Worm (Caenorhabditis elegans) whole organism, L3 larva: ENCODE measurements around the gene hrpk-2.

ENCODE experiments used
- R02D3.7 ChIP-seq: fragments of 150-350 bp; optimal IDR thresholded peaks from 2 replicates; lab custom pipeline; 2014; ENCODE audit warnings: missing biosample characterization, missing genetic modification characterization
- ZK546.5 ChIP-seq: sonication (generic microtip); optimal IDR thresholded peaks from 2 replicates; lab custom pipeline; 2017; ENCODE audit warnings: missing biosample characterization, missing genetic modification characterization
- aly-2 ChIP-seq: fragments of 150-350 bp; optimal IDR thresholded peaks from 2 replicates; lab custom pipeline; 2014; ENCODE audit warnings: missing biosample characterization, missing genetic modification characterization
- ama-1 ChIP-seq: fragments of 150-350 bp; optimal IDR thresholded peaks from 2 replicates; lab custom pipeline; 2018
- ceh-16 ChIP-seq: sonication (generic microtip); optimal IDR thresholded peaks from 2 replicates; lab custom pipeline; 2017; ENCODE audit warnings: missing biosample characterization, missing genetic modification characterization
- ceh-28 ChIP-seq: fragments of 150-350 bp; optimal IDR thresholded peaks from 2 replicates; lab custom pipeline; 2014; ENCODE audit warnings: missing biosample characterization, missing genetic modification reagents, missing genetic modification characterization
- ceh-82 ChIP-seq: fragments of 150-350 bp; optimal IDR thresholded peaks from 2 replicates; lab custom pipeline; 2014; ENCODE audit warnings: missing biosample characterization, missing genetic modification characterization
- ceh-9 ChIP-seq: sonication (generic microtip); optimal IDR thresholded peaks from 2 replicates; lab custom pipeline; 2018; ENCODE audit warnings: missing biosample characterization, missing genetic modification characterization
- daf-12 ChIP-seq: fragments of 150-350 bp; optimal IDR thresholded peaks from 2 replicates; lab custom pipeline; 2014; ENCODE audit warnings: missing biosample characterization, missing genetic modification reagents, missing genetic modification characterization
- egl-27 ChIP-seq: sonication (generic microtip); optimal IDR thresholded peaks from 4 replicates; lab custom pipeline; 2017; ENCODE audit warnings: missing biosample characterization, missing genetic modification reagents, missing genetic modification characterization
- egl-5 ChIP-seq: fragments of 150-350 bp; optimal IDR thresholded peaks from 2 replicates; lab custom pipeline; 2017; ENCODE audit warnings: missing biosample characterization, missing genetic modification reagents, missing genetic modification characterization, inconsistent platforms
- elt-1 ChIP-seq: fragments of 150-350 bp; optimal IDR thresholded peaks from 2 replicates; lab custom pipeline; 2014; ENCODE audit warnings: missing biosample characterization, missing genetic modification characterization
- elt-2 ChIP-seq: sonication (generic microtip); optimal IDR thresholded peaks from 2 replicates; lab custom pipeline; 2016; ENCODE audit warnings: missing genetic modification reagents, mild to moderate bottlenecking, missing genetic modification characterization, missing compliant biosample characterization
- elt-3 ChIP-seq, 3 experiments: fragments of 150-350 bp in 1 of 3; sonication (generic microtip) in 2 of 3; optimal IDR thresholded peaks; 2 replicates in 2 of 3; 4 replicates in 1 of 3; lab custom pipeline; 2014 to 2017; ENCODE audit warnings: missing biosample characterization in 3 of 3, missing genetic modification characterization in 3 of 3
- eor-1 ChIP-seq, 2 experiments: fragments of 150-350 bp; optimal IDR thresholded peaks; 2 replicates each; lab custom pipeline; 2014 to 2018; ENCODE audit warnings: missing biosample characterization in 2 of 2, missing genetic modification characterization in 2 of 2
- fkh-10 ChIP-seq: sonication (generic microtip); optimal IDR thresholded peaks from 2 replicates; lab custom pipeline; 2017; ENCODE audit warnings: missing biosample characterization, missing genetic modification reagents, missing genetic modification characterization
- fkh-2 ChIP-seq: fragments of 150-350 bp; optimal IDR thresholded peaks from 2 replicates; lab custom pipeline; 2014; ENCODE audit warnings: missing biosample characterization, missing genetic modification reagents, missing genetic modification characterization
- fos-1 ChIP-seq: fragments of 150-350 bp; optimal IDR thresholded peaks from 2 replicates; lab custom pipeline; 2014; ENCODE audit warnings: missing biosample characterization, missing genetic modification characterization
- hmg-11 ChIP-seq: sonication (generic microtip); optimal IDR thresholded peaks from 2 replicates; lab custom pipeline; 2016; ENCODE audit warnings: missing genetic modification characterization, missing compliant biosample characterization
- jun-1 ChIP-seq: fragments of 150-350 bp; optimal IDR thresholded peaks from 2 replicates; lab custom pipeline; 2014; ENCODE audit warnings: missing biosample characterization, missing genetic modification reagents, missing genetic modification characterization
- lin-15B ChIP-seq: fragments of 150-350 bp; optimal IDR thresholded peaks from 2 replicates; lab custom pipeline; 2014; ENCODE audit warnings: missing biosample characterization, missing genetic modification characterization
- lin-39 ChIP-seq: fragments of 150-350 bp; optimal IDR thresholded peaks from 2 replicates; lab custom pipeline; 2018; ENCODE audit warnings: missing biosample characterization, missing genetic modification reagents, missing genetic modification characterization
- lsy-12 ChIP-seq: sonication (generic microtip); optimal IDR thresholded peaks from 2 replicates; lab custom pipeline; 2016; ENCODE audit warnings: mild to moderate bottlenecking, missing genetic modification characterization, missing compliant biosample characterization
- mdl-1 ChIP-seq: fragments of 150-350 bp; optimal IDR thresholded peaks from 2 replicates; lab custom pipeline; 2014; ENCODE audit warnings: missing biosample characterization, missing genetic modification characterization
- mml-1 ChIP-seq: fragments of 150-350 bp; sonication (generic microtip); optimal IDR thresholded peaks from 3 replicates; lab custom pipeline; 2014; ENCODE audit warnings: missing biosample characterization, missing genetic modification characterization
- nfya-1 ChIP-seq: sonication (generic microtip); optimal IDR thresholded peaks from 2 replicates; lab custom pipeline; 2017; ENCODE audit warnings: missing genetic modification characterization, mild to moderate bottlenecking, missing compliant biosample characterization, antibody characterized with exemption, moderate library complexity; ENCODE audit not compliant: insufficient read depth
- nhr-11 ChIP-seq: fragments of 150-350 bp; optimal IDR thresholded peaks from 2 replicates; lab custom pipeline; 2014; ENCODE audit warnings: missing biosample characterization, missing genetic modification characterization
- nhr-12 ChIP-seq: fragments of 150-350 bp; optimal IDR thresholded peaks from 2 replicates; lab custom pipeline; 2014; ENCODE audit warnings: missing biosample characterization, missing genetic modification characterization
- nhr-23 ChIP-seq: fragments of 150-350 bp; optimal IDR thresholded peaks from 2 replicates; lab custom pipeline; 2014; ENCODE audit warnings: missing biosample characterization, missing genetic modification reagents, missing genetic modification characterization
- nhr-237 ChIP-seq: fragments of 150-350 bp; optimal IDR thresholded peaks from 2 replicates; lab custom pipeline; 2014; ENCODE audit warnings: missing biosample characterization, missing genetic modification characterization
- nhr-25 ChIP-seq: sonication (generic microtip); optimal IDR thresholded peaks from 2 replicates; lab custom pipeline; 2017; ENCODE audit warnings: missing biosample characterization, missing genetic modification characterization
- nhr-28 ChIP-seq: fragments of 150-350 bp; optimal IDR thresholded peaks from 2 replicates; lab custom pipeline; 2014; ENCODE audit warnings: missing biosample characterization, missing genetic modification characterization
- nhr-43 ChIP-seq: sonication (generic microtip); optimal IDR thresholded peaks from 2 replicates; lab custom pipeline; 2016; ENCODE audit warnings: mild to moderate bottlenecking, missing genetic modification characterization, missing compliant biosample characterization; ENCODE audit not compliant: poor library complexity, severe bottlenecking
- nhr-67 ChIP-seq: fragments of 150-350 bp; optimal IDR thresholded peaks from 2 replicates; lab custom pipeline; 2014; ENCODE audit warnings: missing biosample characterization, missing genetic modification characterization
- nhr-76 ChIP-seq: fragments of 150-350 bp; sonication (generic microtip); optimal IDR thresholded peaks from 5 replicates; lab custom pipeline; 2014; ENCODE audit warnings: missing biosample characterization, missing genetic modification characterization
- nhr-77 ChIP-seq: fragments of 150-350 bp; optimal IDR thresholded peaks from 2 replicates; lab custom pipeline; 2014; ENCODE audit warnings: missing biosample characterization, missing genetic modification characterization
- pha-4 ChIP-seq: fragments of 150-350 bp; optimal IDR thresholded peaks from 2 replicates; lab custom pipeline; 2014; ENCODE audit warnings: missing biosample characterization, missing genetic modification reagents, missing genetic modification characterization
- pqm-1 ChIP-seq: fragments of 150-350 bp; optimal IDR thresholded peaks from 2 replicates; lab custom pipeline; 2017; ENCODE audit warnings: missing biosample characterization, missing genetic modification characterization, inconsistent platforms
- sea-2 ChIP-seq: fragments of 150-350 bp; sonication (generic microtip); optimal IDR thresholded peaks from 4 replicates; lab custom pipeline; 2014; ENCODE audit warnings: missing biosample characterization, missing genetic modification reagents, missing genetic modification characterization
- skn-1 ChIP-seq: fragments of 150-350 bp; optimal IDR thresholded peaks from 2 replicates; lab custom pipeline; 2014; ENCODE audit warnings: missing biosample characterization, missing genetic modification characterization
- snpc-4 ChIP-seq: fragments of 150-350 bp; optimal IDR thresholded peaks from 2 replicates; lab custom pipeline; 2014; ENCODE audit warnings: missing biosample characterization, missing genetic modification characterization
- tbx-2 ChIP-seq: sonication (generic microtip); optimal IDR thresholded peaks from 2 replicates; lab custom pipeline; 2016; ENCODE audit warnings: mild to moderate bottlenecking, missing genetic modification characterization, missing compliant biosample characterization
- unc-39 ChIP-seq: sonication (generic microtip); optimal IDR thresholded peaks from 4 replicates; lab custom pipeline; 2017; ENCODE audit warnings: missing biosample characterization, missing genetic modification characterization
- unc-62 ChIP-seq: fragments of 150-350 bp; sonication (generic microtip); optimal IDR thresholded peaks from 4 replicates; lab custom pipeline; 2014; ENCODE audit warnings: missing biosample characterization, missing genetic modification reagents, missing genetic modification characterization
- zag-1 ChIP-seq: fragments of 150-350 bp; optimal IDR thresholded peaks from 2 replicates; lab custom pipeline; 2014; ENCODE audit warnings: missing biosample characterization, missing genetic modification characterization
- ztf-11 ChIP-seq: fragments of 150-350 bp; optimal IDR thresholded peaks from 2 replicates; lab custom pipeline; 2014; ENCODE audit warnings: missing biosample characterization, missing genetic modification characterization
- ztf-4 ChIP-seq: fragments of 150-350 bp; optimal IDR thresholded peaks from 2 replicates; lab custom pipeline; 2014; ENCODE audit warnings: missing biosample characterization, missing genetic modification characterization

Gene hrpk-2

DNA sequence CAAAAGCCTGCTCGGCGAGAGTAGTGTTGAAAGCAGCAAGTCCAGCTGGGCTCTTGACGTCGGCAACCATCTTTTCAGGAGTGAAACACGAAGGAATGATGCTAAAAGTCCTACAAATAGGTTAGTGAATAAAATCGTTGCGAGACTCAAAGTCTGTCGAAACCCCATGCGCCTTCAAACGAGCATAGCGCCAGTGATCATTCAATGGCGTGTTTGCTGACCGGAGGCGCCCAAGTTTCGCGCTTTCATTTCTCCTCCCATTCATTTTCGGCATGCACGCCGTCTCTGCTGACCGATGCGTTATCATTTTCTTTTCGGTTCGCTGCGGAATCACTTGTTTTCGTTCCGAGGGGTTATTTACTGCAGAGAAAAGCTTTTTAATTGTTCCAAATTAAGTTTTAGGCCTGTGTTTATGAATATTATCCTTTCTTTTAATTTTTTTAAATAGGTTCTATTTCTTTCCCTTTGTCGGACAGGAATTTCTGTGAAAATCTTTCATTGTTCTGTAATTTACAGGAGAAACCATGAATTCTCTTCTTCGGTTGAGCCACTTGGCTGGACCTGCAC, 13.6 kb upstream of the hrpk-2 start, which contains the start of the genes eef-1B.1 and aco-2:
Gene eef-1B.1, minus strand, starts transcription at position 186 of the 567 bp plus-strand sequence.
Gene aco-2, plus strand, starts transcription at position 517 of the 567 bp plus-strand sequence.
- TF ChIP-seq nfya-1 (peak; percentile 92), nhr-11 (tag; lab: Kevin White, UChicago) (peak; percentile 36), ZK546.5 (tag; lab: Kevin White, UChicago) (no peak), lin-15B (tag; lab: Kevin White, UChicago) (peak; percentile 95), zag-1 (tag; lab: Kevin White, UChicago) (no peak), nhr-76 (no peak), ceh-16 (tag; lab: Kevin White, UChicago) (no peak), ceh-9 (tag; lab: Kevin White, UChicago) (no peak), nhr-23 (tag; lab: Kevin White, UChicago) (peak; percentile 98), unc-62 (GFP tag; lab: Kevin White, UChicago) (no peak), ceh-28 (tag; lab: Kevin White, UChicago) (peak; percentile 75), hmg-11 (tag; lab: Kevin White, UChicago) (peak; percentile 92), R02D3.7 (tag; lab: Kevin White, UChicago) (peak; percentile 85), lin-39 (peak; percentile 97), nhr-28 (tag; lab: Kevin White, UChicago) (no peak), mdl-1 (tag; lab: Kevin White, UChicago) (peak; percentile 45), snpc-4 (tag; lab: Kevin White, UChicago) (peak; percentile 85), nhr-237 (tag; lab: Kevin White, UChicago) (no peak), eor-1 (tag; optimal IDR thresholded peaks at IDR 0.05; lab: Kevin White, UChicago) (no peak), lsy-12 (tag; lab: Kevin White, UChicago) (peak; percentile 91), ama-1 (lab: Kevin White, UChicago) (peak; percentile 86), nhr-43 (tag; lab: Kevin White, UChicago) (peak; percentile 89), fos-1 (tag; lab: Kevin White, UChicago) (no peak), unc-39 (tag; lab: Kevin White, UChicago) (no peak), skn-1 (tag; lab: Kevin White, UChicago) (peak; percentile 85), elt-1 (tag; lab: Kevin White, UChicago) (peak; percentile 28), egl-27 (no peak), aly-2 (tag; lab: Kevin White, UChicago) (peak; percentile 37), elt-3 (tag; optimal IDR thresholded peaks at IDR 0.05; lab: Kevin White, UChicago) (no peak), pha-4 (peak; percentile 96), nhr-67 (tag; lab: Kevin White, UChicago) (no peak), mml-1 (tag; lab: Kevin White, UChicago) (no peak), daf-12 (tag; lab: Kevin White, UChicago) (no peak), fkh-2 (no peak), ceh-82 (peak; percentile 73), tbx-2 (tag; lab: Kevin White, UChicago) (peak; percentile 72), ztf-4 (tag; lab: Kevin White, UChicago) (peak; percentile 11), nhr-12 (tag; lab: Kevin White, UChicago) (no peak), nhr-77 (tag; lab: Kevin White, UChicago) (no peak), pqm-1 (tag; lab: Kevin White, UChicago) (peak; percentile 82), sea-2 (GFP tag; lab: Kevin White, UChicago) (no peak), fkh-10 (GFP tag; lab: Kevin White, UChicago) (peak; percentile 54), egl-5 (tag; lab: Kevin White, UChicago) (peak; percentile 85), ztf-11 (no peak), elt-2 (peak; percentile 78), nhr-25 (tag; lab: Kevin White, UChicago) (peak; percentile 97), jun-1 (tag; lab: Kevin White, UChicago) (peak; percentile 89)
